Fruit fly (Drosophila melanogaster): ENCODE data around the gene CG32817.

Gene CG32817

dm6 chrX:493445-494190 is 14.8 kb downstream of the CG32817 start, which contains the start of gene CG17896 (continued):
- TF ChIP-seq Dfd (GFP tag; optimal IDR thresholded peaks at IDR 0.05) (no peak), amos (GFP tag; IDR thresholded peaks at IDR 0.05; ENCODE audit: partially characterized antibody) (no peak), Fer2 (tag; optimal IDR thresholded peaks at IDR 0.05) (peak; percentile 92), Scr (GFP tag; IDR thresholded peaks at IDR 0.05; ENCODE audit: partially characterized antibody) (no peak), Mes4 (GFP tag; optimal IDR thresholded peaks at IDR 0.05) (peak; percentile 93), stwl (tag; optimal IDR thresholded peaks at IDR 0.05) (no peak), HLH54F (GFP tag; optimal IDR thresholded peaks at IDR 0.05) (peak; percentile 99), slbo (GFP tag; IDR thresholded peaks at IDR 0.05) (peak; percentile 100), crol (GFP tag; IDR thresholded peaks at IDR 0.05) (no peak), Dbx (GFP tag; IDR thresholded peaks at IDR 0.05) (peak; percentile 99), cad (GFP tag; optimal IDR thresholded peaks at IDR 0.05) (no peak), gce (GFP tag; IDR thresholded peaks at IDR 0.05) (peak; percentile 96), Max (GFP tag; optimal IDR thresholded peaks at IDR 0.05) (peak; percentile 97), ap (GFP tag; IDR thresholded peaks at IDR 0.05) (peak; percentile 89), MESR4 (GFP tag; optimal IDR thresholded peaks at IDR 0.05) (peak; percentile 61), CG8944 (GFP tag; optimal IDR thresholded peaks at IDR 0.05) (peak; percentile 98), CG14965 (GFP tag; optimal IDR thresholded peaks at IDR 0.05; ENCODE audit: borderline replicate concordance) (peak; percentile 90), Poxn (GFP tag; IDR thresholded peaks at IDR 0.05) (peak; percentile 98), CG2120 (GFP tag; optimal IDR thresholded peaks at IDR 0.05) (peak; percentile 100), CG14710 (tag; optimal IDR thresholded peaks at IDR 0.05) (peak; percentile 76), twi (tag; optimal IDR thresholded peaks at IDR 0.05) (peak; percentile 89), CG7745 (tag; optimal IDR thresholded peaks at IDR 0.05) (peak; percentile 7), CG8089 (GFP tag; optimal IDR thresholded peaks at IDR 0.05) (peak; percentile 96), CG31224 (GFP tag; IDR thresholded peaks at IDR 0.05) (peak; percentile 98), CG15514 (GFP tag; optimal IDR thresholded peaks at IDR 0.05) (peak; percentile 94), ewg (GFP tag; optimal IDR thresholded peaks at IDR 0.05) (peak; percentile 88), pfk (GFP tag; optimal IDR thresholded peaks at IDR 0.05) (peak; percentile 2), CG3281 (GFP tag; optimal IDR thresholded peaks at IDR 0.05) (peak; percentile 98), jing (GFP tag; optimal IDR thresholded peaks at IDR 0.05) (peak; percentile 95), Nf-YB (GFP tag; optimal IDR thresholded peaks at IDR 0.05) (peak; percentile 80), CG32767 (GFP tag; IDR thresholded peaks at IDR 0.05) (peak; percentile 96), CG3163 (GFP tag; optimal IDR thresholded peaks at IDR 0.05) (peak; percentile 92), GATAe (GFP tag; conservative IDR thresholded peaks at IDR 0.05) (peak; percentile 97), unc-4 (GFP tag; IDR thresholded peaks at IDR 0.05; ENCODE audit: partially characterized antibody) (no peak), CG17568 (GFP tag; optimal IDR thresholded peaks at IDR 0.05) (no peak), CG17912 (GFP tag; optimal IDR thresholded peaks at IDR 0.05) (peak; percentile 50), sug (tag; optimal IDR thresholded peaks at IDR 0.05) (peak; percentile 93), lbe (GFP tag; optimal IDR thresholded peaks at IDR 0.05) (peak; percentile 97), ase (GFP tag; IDR thresholded peaks at IDR 0.05) (peak; percentile 99), CG2678 (tag; optimal IDR thresholded peaks at IDR 0.05) (peak; percentile 98), Opbp (GFP tag; IDR thresholded peaks at IDR 0.05; ENCODE audit: partially characterized antibody) (no peak), bigmax (GFP tag; optimal IDR thresholded peaks at IDR 0.05) (peak; percentile 65)

Data from whole organism, embryonic.